Worm (Caenorhabditis elegans) whole organism, early embryonic: ENCODE data around the gene srh-100.

Experiments
- F13C5.2 ChIP-seq: sonication (generic microtip); optimal IDR thresholded peaks from 2 replicates; lab custom pipeline; 2017; ENCODE audit warnings: mild to moderate bottlenecking, missing genetic modification characterization, inconsistent platforms, missing compliant biosample characterization
- aly-1 ChIP-seq: sonication (generic microtip); optimal IDR thresholded peaks from 2 replicates; lab custom pipeline; 2016; ENCODE audit warnings: missing genetic modification characterization, missing compliant biosample characterization
- ama-1 ChIP-seq: fragments of 150-350 bp; optimal IDR thresholded peaks from 2 replicates; lab custom pipeline; 2014
- ceh-36 ChIP-seq: sonication (generic microtip); optimal IDR thresholded peaks from 2 replicates; lab custom pipeline; 2016; ENCODE audit warnings: missing genetic modification characterization, inconsistent platforms, missing compliant biosample characterization
- hmbx-1 ChIP-seq: sonication (generic microtip); optimal IDR thresholded peaks from 2 replicates; lab custom pipeline; 2016; ENCODE audit warnings: mild to moderate bottlenecking, missing genetic modification characterization, missing compliant biosample characterization
- hmg-4 ChIP-seq: fragments of 200-800 bp; sonication (Bioruptor generic); optimal IDR thresholded peaks from 2 replicates; lab custom pipeline; 2018; ENCODE audit warnings: mild to moderate bottlenecking, missing genetic modification characterization, missing compliant biosample characterization
- hnd-1 ChIP-seq: sonication (generic microtip); optimal IDR thresholded peaks from 2 replicates; lab custom pipeline; 2016; ENCODE audit warnings: missing genetic modification characterization, missing compliant biosample characterization
- pes-1 ChIP-seq: fragments of 200-800 bp; sonication (Bioruptor generic); IDR thresholded peaks from 2 replicates; pipeline ENCODE4 v1.3.6; 2022; ENCODE audit warnings: missing genetic modification reagents, missing genetic modification characterization, missing compliant biosample characterization
- scrt-1 ChIP-seq: fragments of 200-800 bp; sonication (Bioruptor generic); IDR thresholded peaks from 2 replicates; pipeline ENCODE4 v1.3.6; 2022; ENCODE audit warnings: missing genetic modification characterization, missing compliant biosample characterization
- sea-1 ChIP-seq: fragments of 200-800 bp; sonication (Bioruptor generic); conservative IDR thresholded peaks from 2 replicates; pipeline ENCODE4 v1.3.6; 2022; ENCODE audit warnings: missing genetic modification characterization, missing compliant biosample characterization
- tbx-11 ChIP-seq: fragments of 200-800 bp; sonication (Bioruptor generic); IDR thresholded peaks from 2 replicates; pipeline ENCODE4 v1.3.6; 2022; ENCODE audit warnings: missing genetic modification characterization, missing compliant biosample characterization
- tbx-37 ChIP-seq: fragments of 200-800 bp; sonication (Bioruptor generic); conservative IDR thresholded peaks from 2 replicates; pipeline ENCODE4 v1.3.6; 2022; ENCODE audit warnings: missing genetic modification reagents, missing genetic modification characterization, missing compliant biosample characterization
- tra-4 ChIP-seq: sonication (generic microtip); optimal IDR thresholded peaks from 2 replicates; lab custom pipeline; 2017; ENCODE audit warnings: missing genetic modification characterization, missing compliant biosample characterization

- TF ChIP-seq scrt-1 (no peak), ama-1 (lab: Kevin White, UChicago) (no peak), hmbx-1 (tag; lab: Kevin White, UChicago) (no peak), sea-1 (GFP tag; lab: Robert Waterston, UW) (no peak), tra-4 (tag; lab: Kevin White, UChicago) (no peak), F13C5.2 (tag; lab: Kevin White, UChicago) (no peak), aly-1 (tag; lab: Kevin White, UChicago) (no peak), hnd-1 (tag; lab: Kevin White, UChicago) (no peak), tbx-37 (GFP tag; lab: Robert Waterston, UW) (no peak), tbx-11 (GFP tag; lab: Robert Waterston, UW) (no peak), pes-1 (GFP tag; lab: Robert Waterston, UW) (no peak), hmg-4 (GFP tag; lab: Kevin White, UChicago) (no peak), ceh-36 (no peak)
Measured at ce11 chrII:3757499-3757898, 43.0 kb upstream of the srh-100 start, which contains the start of gene srx-111.
